Worm (Caenorhabditis elegans) whole organism, L2 larva: ENCODE results near the gene ubc-1.

Experiments used
- aly-2 ChIP-seq: fragments of 150-350 bp; optimal IDR thresholded peaks from 2 replicates; lab custom pipeline; 2014; ENCODE audit warnings: missing biosample characterization, missing genetic modification characterization
- dmd-4 ChIP-seq: sonication (generic microtip); optimal IDR thresholded peaks from 2 replicates; lab custom pipeline; 2017; ENCODE audit warnings: missing biosample characterization, missing genetic modification characterization
- nhr-12 ChIP-seq: fragments of 150-350 bp; optimal IDR thresholded peaks from 2 replicates; lab custom pipeline; 2014; ENCODE audit warnings: missing biosample characterization, missing genetic modification characterization
- nhr-23 ChIP-seq: fragments of 150-350 bp; optimal IDR thresholded peaks from 2 replicates; lab custom pipeline; 2014; ENCODE audit warnings: missing biosample characterization, missing genetic modification reagents, missing genetic modification characterization
- nhr-6 ChIP-seq: fragments of 150-350 bp; optimal IDR thresholded peaks from 2 replicates; lab custom pipeline; 2014; ENCODE audit warnings: missing biosample characterization, missing genetic modification characterization
- skn-1 ChIP-seq: sonication (generic microtip); optimal IDR thresholded peaks from 2 replicates; lab custom pipeline; 2017; ENCODE audit warnings: missing biosample characterization, missing genetic modification characterization
- snpc-4 ChIP-seq: fragments of 150-350 bp; optimal IDR thresholded peaks from 2 replicates; lab custom pipeline; 2014; ENCODE audit warnings: missing biosample characterization, missing genetic modification characterization
- unc-39 ChIP-seq: fragments of 150-350 bp; optimal IDR thresholded peaks from 2 replicates; lab custom pipeline; 2014; ENCODE audit warnings: missing biosample characterization, missing genetic modification characterization
- ztf-4 ChIP-seq: fragments of 150-350 bp; optimal IDR thresholded peaks from 2 replicates; lab custom pipeline; 2014; ENCODE audit warnings: missing biosample characterization, missing genetic modification characterization

DNA sequence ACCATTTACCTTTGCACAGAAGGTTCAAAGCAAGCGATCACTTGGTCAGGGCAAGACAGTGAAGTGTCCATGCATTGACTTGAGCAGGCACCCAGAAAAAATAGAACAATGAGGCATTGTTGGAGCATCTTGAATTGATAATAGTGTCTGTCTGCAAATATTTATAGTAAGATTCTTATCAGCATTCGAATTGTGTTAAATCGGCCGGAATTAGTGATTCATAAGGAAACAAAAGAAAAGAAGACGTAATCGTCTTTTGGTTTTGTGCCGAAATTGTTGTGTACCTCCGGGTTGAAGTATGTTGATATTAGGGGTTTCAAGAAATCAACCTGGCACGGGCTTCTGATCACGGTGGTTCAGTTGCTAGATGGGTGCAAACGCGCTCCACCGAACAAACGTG is 17.4 kb downstream of the ubc-1 start, which contains the start of gene F49F1.5:
- TF ChIP-seq nhr-23 (no peak), ztf-4 (tag; lab: Kevin White, UChicago) (no peak), nhr-6 (no peak), nhr-12 (tag; lab: Kevin White, UChicago) (no peak), snpc-4 (tag; lab: Kevin White, UChicago) (no peak), skn-1 (tag; lab: Kevin White, UChicago) (no peak), aly-2 (tag; lab: Kevin White, UChicago) (no peak), unc-39 (tag; lab: Kevin White, UChicago) (no peak), dmd-4 (tag; lab: Kevin White, UChicago) (no peak)
